Worm (Caenorhabditis elegans): ENCODE results near the gene T23F6.3.

DNA sequence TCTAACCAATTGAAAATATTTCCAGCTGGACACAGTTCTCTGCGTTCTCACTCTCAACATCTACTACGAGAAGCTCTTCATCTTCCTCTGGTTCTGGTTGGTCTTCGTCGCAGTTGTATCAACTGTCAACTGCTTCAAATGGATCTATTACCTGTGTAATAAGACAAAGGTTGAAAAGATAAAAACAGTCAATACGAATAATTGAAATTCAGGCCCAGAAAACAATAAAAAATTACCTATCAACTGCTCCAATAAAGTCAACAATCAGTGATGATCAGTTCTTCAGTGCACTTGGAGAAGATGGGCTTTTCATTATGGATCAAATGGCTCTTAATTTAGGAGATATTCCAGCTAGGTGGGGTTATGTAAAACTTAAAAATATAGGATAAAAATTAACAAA is 24.2 kb upstream of the T23F6.3 start:
- TF ChIP-seq unc-62 (GFP tag; optimal IDR thresholded peaks at IDR 0.05) (no peak), egl-27 (tag; optimal IDR thresholded peaks at IDR 0.05) (no peak), pqm-1 (tag; optimal IDR thresholded peaks at IDR 0.05) (no peak), fkh-10 (GFP tag; optimal IDR thresholded peaks at IDR 0.05) (no peak), ceh-82 (tag; optimal IDR thresholded peaks at IDR 0.05) (no peak), ceh-9 (tag; optimal IDR thresholded peaks at IDR 0.05) (no peak), lin-15B (tag; optimal IDR thresholded peaks at IDR 0.05) (no peak), snpc-4 (tag; optimal IDR thresholded peaks at IDR 0.05) (no peak)

All from whole organism, L3 larva.